Worm (Caenorhabditis elegans): ENCODE data around the gene F47H4.2.

- no peak for TF ChIP-seq madf-6 (GFP tag; IDR thresholded peaks at IDR 0.05)
- TF ChIP-seq ama-1 (optimal IDR thresholded peaks at IDR 0.05) = no peak
- TF ChIP-seq ama-1 (GFP tag; optimal IDR thresholded peaks at IDR 0.05) = no peak
- TF ChIP-seq hlh-12 (tag; optimal IDR thresholded peaks at IDR 0.05) = no peak
- no peak for TF ChIP-seq pha-4 (tag; optimal IDR thresholded peaks at IDR 0.05)
Observed at ce11 chrV:17352827-17353373, at the start of gene F47H4.2, which contains the start of gene fbxa-134.
